Worm (Caenorhabditis elegans) whole organism, young adult: Measurements from ENCODE around the gene sav-1.

Experiments used
- F10E7.11 ChIP-seq: sonication (generic microtip); optimal IDR thresholded peaks from 2 replicates; lab custom pipeline; 2017; ENCODE audit warnings: mild to moderate bottlenecking, missing genetic modification characterization, moderate library complexity, missing compliant biosample characterization
- F22D6.2 ChIP-seq: sonication (generic microtip); optimal IDR thresholded peaks from 2 replicates; lab custom pipeline; 2016; ENCODE audit warnings: mild to moderate bottlenecking, missing genetic modification characterization, missing compliant biosample characterization
- F33H1.4 ChIP-seq: fragments of 200-800 bp; sonication (Bioruptor generic); IDR thresholded peaks from 2 replicates; pipeline ENCODE4 v1.3.6; 2022; ENCODE audit warnings: missing genetic modification reagents, missing genetic modification characterization, missing compliant biosample characterization
- F39B2.1 ChIP-seq: fragments of 200-800 bp; sonication (Bioruptor generic); IDR thresholded peaks from 2 replicates; pipeline ENCODE4 v1.3.6; 2022; ENCODE audit warnings: missing genetic modification reagents, missing genetic modification characterization, missing compliant biosample characterization
- F49E8.2 ChIP-seq: sonication (generic microtip); optimal IDR thresholded peaks from 3 replicates; lab custom pipeline; 2017; ENCODE audit warnings: missing genetic modification characterization, mild to moderate bottlenecking, missing compliant biosample characterization, antibody characterized with exemption, moderate library complexity; ENCODE audit not compliant: insufficient read depth
- F52B5.7 ChIP-seq: sonication (generic microtip); optimal IDR thresholded peaks from 2 replicates; lab custom pipeline; 2016; ENCODE audit warnings: mild to moderate bottlenecking, missing genetic modification characterization, missing compliant biosample characterization
- F55B11.4 ChIP-seq: sonication (generic microtip); optimal IDR thresholded peaks from 2 replicates; lab custom pipeline; 2016; ENCODE audit warnings: missing compliant biosample characterization, missing genetic modification characterization, borderline replicate concordance; ENCODE audit not compliant: insufficient read depth
- T07F8.4 ChIP-seq: sonication (generic microtip); optimal IDR thresholded peaks from 2 replicates; lab custom pipeline; 2016; ENCODE audit warnings: mild to moderate bottlenecking, missing genetic modification characterization, moderate library complexity, missing compliant biosample characterization
- T26A5.8 ChIP-seq: sonication (generic microtip); optimal IDR thresholded peaks from 2 replicates; lab custom pipeline; 2016; ENCODE audit warnings: missing genetic modification characterization, missing compliant biosample characterization
- Y79H2A.3 ChIP-seq: fragments of 200-800 bp; sonication (Bioruptor generic); conservative IDR thresholded peaks from 2 replicates; pipeline ENCODE4 v1.3.6; 2022; ENCODE audit warnings: missing genetic modification reagents, missing genetic modification characterization, missing compliant biosample characterization
- Y95B8A.8 ChIP-seq: fragments of 200-800 bp; sonication (Bioruptor generic); IDR thresholded peaks from 2 replicates; pipeline ENCODE4 v1.3.6; 2022; ENCODE audit warnings: missing genetic modification reagents, missing genetic modification characterization, missing compliant biosample characterization
- ZK185.1 ChIP-seq: sonication (generic microtip); optimal IDR thresholded peaks from 2 replicates; lab custom pipeline; 2016; ENCODE audit warnings: mild to moderate bottlenecking, missing genetic modification characterization, missing compliant biosample characterization; ENCODE audit not compliant: poor library complexity, severe bottlenecking
- attf-3 ChIP-seq: fragments of 200-800 bp; sonication (Bioruptor generic); conservative IDR thresholded peaks from 2 replicates; pipeline ENCODE4 v1.3.6; 2022; ENCODE audit warnings: missing genetic modification reagents, missing genetic modification characterization, missing compliant biosample characterization
- attf-5 ChIP-seq: fragments of 200-800 bp; sonication (Bioruptor generic); optimal IDR thresholded peaks from 2 replicates; lab custom pipeline; 2018; ENCODE audit warnings: mild to moderate bottlenecking, missing genetic modification characterization, missing compliant biosample characterization
- bed-1 ChIP-seq: fragments of 200-800 bp; sonication (Bioruptor generic); IDR thresholded peaks from 2 replicates; pipeline ENCODE4 v1.3.6; 2022; ENCODE audit warnings: missing genetic modification reagents, missing genetic modification characterization, missing compliant biosample characterization
- cebp-1 ChIP-seq, 2 experiments: fragments of 200-800 bp in 1 of 2; sonication (Bioruptor generic) in 1 of 2; sonication (generic microtip) in 1 of 2; IDR thresholded peaks in 1 of 2; optimal IDR thresholded peaks in 1 of 2; 2 replicates each; pipeline versions ENCODE4 v1.3.6 to Lab custom; 2017 to 2022; ENCODE audit warnings: missing compliant biosample characterization in 2 of 2, missing genetic modification characterization in 2 of 2, mild to moderate bottlenecking in 1 of 2, missing genetic modification reagents in 1 of 2, moderate library complexity in 1 of 2
- ceh-27 ChIP-seq: fragments of 200-800 bp; sonication (Bioruptor generic); optimal IDR thresholded peaks from 2 replicates; lab custom pipeline; 2018; ENCODE audit warnings: mild to moderate bottlenecking, missing genetic modification characterization, moderate library complexity, missing compliant biosample characterization
- ceh-58 ChIP-seq: fragments of 200-800 bp; sonication (Bioruptor generic); IDR thresholded peaks from 2 replicates; pipeline ENCODE4 v1.3.6; 2022; ENCODE audit warnings: missing genetic modification characterization, missing compliant biosample characterization
- dpff-1 ChIP-seq: sonication (generic microtip); optimal IDR thresholded peaks from 2 replicates; lab custom pipeline; 2017; ENCODE audit warnings: mild to moderate bottlenecking, missing genetic modification characterization, missing compliant biosample characterization
- dpl-1 ChIP-seq: fragments of 150-350 bp; optimal IDR thresholded peaks from 2 replicates; lab custom pipeline; 2014; ENCODE audit warnings: missing biosample characterization, missing genetic modification reagents, missing genetic modification characterization
- egl-44 ChIP-seq: fragments of 200-800 bp; sonication (Bioruptor generic); IDR thresholded peaks from 2 replicates; pipeline ENCODE4 v1.3.6; 2022; ENCODE audit warnings: missing genetic modification reagents, missing genetic modification characterization, missing compliant biosample characterization
- let-607 ChIP-seq, 2 experiments: fragments of 200-800 bp in 1 of 2; sonication (Bioruptor generic) in 1 of 2; sonication (generic microtip) in 1 of 2; optimal IDR thresholded peaks; 2 replicates each; lab custom pipeline; 2016 to 2018; ENCODE audit warnings: mild to moderate bottlenecking in 2 of 2, missing compliant biosample characterization in 2 of 2, missing genetic modification characterization in 2 of 2, moderate library complexity in 2 of 2, missing genotype in 1 of 2
- lin-35 ChIP-seq, 3 experiments: fragments of 150-350 bp in 2 of 3; sonication (generic microtip) in 1 of 3; optimal IDR thresholded peaks; 2 replicates each; lab custom pipeline; 2014 to 2018; ENCODE audit warnings: missing biosample characterization in 3 of 3, missing genetic modification characterization in 3 of 3, missing genetic modification reagents in 3 of 3
- lsy-27 ChIP-seq: sonication (generic microtip); optimal IDR thresholded peaks from 2 replicates; lab custom pipeline; 2017; ENCODE audit warnings: missing genetic modification characterization, mild to moderate bottlenecking, missing compliant biosample characterization, antibody characterized with exemption, missing genotype, borderline replicate concordance; ENCODE audit not compliant: insufficient read depth
- madf-3 ChIP-seq: fragments of 200-800 bp; sonication (Bioruptor generic); IDR thresholded peaks from 2 replicates; pipeline ENCODE4 v1.3.6; 2022; ENCODE audit warnings: missing genetic modification reagents, missing genetic modification characterization, missing compliant biosample characterization
- madf-8 ChIP-seq: fragments of 200-800 bp; sonication (Bioruptor generic); conservative IDR thresholded peaks from 2 replicates; pipeline ENCODE4 v1.3.6; 2022; ENCODE audit warnings: missing genetic modification reagents, missing genetic modification characterization, missing compliant biosample characterization
- mxl-1 ChIP-seq: sonication (generic microtip); optimal IDR thresholded peaks from 2 replicates; lab custom pipeline; 2016; ENCODE audit warnings: missing genetic modification characterization, missing compliant biosample characterization
- nfya-2 ChIP-seq: fragments of 200-800 bp; sonication (Bioruptor generic); IDR thresholded peaks from 2 replicates; pipeline ENCODE4 v1.3.6; 2022; ENCODE audit warnings: missing genetic modification reagents, missing genetic modification characterization, missing compliant biosample characterization
- nhr-179 ChIP-seq: sonication (generic microtip); optimal IDR thresholded peaks from 2 replicates; lab custom pipeline; 2016; ENCODE audit warnings: mild to moderate bottlenecking, missing genetic modification characterization, missing compliant biosample characterization
- nhr-80 ChIP-seq: sonication (generic microtip); optimal IDR thresholded peaks from 2 replicates; lab custom pipeline; 2016; ENCODE audit warnings: missing genetic modification characterization, missing compliant biosample characterization
- repo-1 ChIP-seq: sonication (generic microtip); optimal IDR thresholded peaks from 2 replicates; lab custom pipeline; 2017; ENCODE audit warnings: mild to moderate bottlenecking, missing genetic modification characterization, missing compliant biosample characterization
- sea-2 ChIP-seq: fragments of 200-800 bp; sonication (Bioruptor generic); IDR thresholded peaks from 2 replicates; pipeline ENCODE4 v1.3.6; 2022; ENCODE audit warnings: missing genetic modification characterization, missing compliant biosample characterization
- snpc-1.1 ChIP-seq: sonication (generic microtip); optimal IDR thresholded peaks from 2 replicates; lab custom pipeline; 2017; ENCODE audit warnings: missing genetic modification characterization, mild to moderate bottlenecking, missing compliant biosample characterization, antibody characterized with exemption, moderate library complexity, missing genotype, missing genetic modification reagents; ENCODE audit not compliant: insufficient read depth
- tbp1 ChIP-seq: fragments of 200-800 bp; sonication (Bioruptor generic); optimal IDR thresholded peaks from 2 replicates; lab custom pipeline; 2018; ENCODE audit warnings: mild to moderate bottlenecking, missing genetic modification characterization, missing compliant biosample characterization
- tbx-9 ChIP-seq: sonication (generic microtip); optimal IDR thresholded peaks from 2 replicates; lab custom pipeline; 2016; ENCODE audit warnings: borderline replicate concordance, missing genetic modification characterization, inconsistent platforms, missing compliant biosample characterization
- ztf-18 ChIP-seq: sonication (generic microtip); optimal IDR thresholded peaks from 2 replicates; lab custom pipeline; 2016; ENCODE audit warnings: missing genotype, mild to moderate bottlenecking, missing genetic modification characterization, missing compliant biosample characterization
- ztf-28 ChIP-seq: fragments of 200-800 bp; sonication (Bioruptor generic); IDR thresholded peaks from 2 replicates; pipeline ENCODE4 v1.3.6; 2022; ENCODE audit warnings: missing genetic modification reagents, missing genetic modification characterization, missing compliant biosample characterization

The sav-1 gene

DNA sequence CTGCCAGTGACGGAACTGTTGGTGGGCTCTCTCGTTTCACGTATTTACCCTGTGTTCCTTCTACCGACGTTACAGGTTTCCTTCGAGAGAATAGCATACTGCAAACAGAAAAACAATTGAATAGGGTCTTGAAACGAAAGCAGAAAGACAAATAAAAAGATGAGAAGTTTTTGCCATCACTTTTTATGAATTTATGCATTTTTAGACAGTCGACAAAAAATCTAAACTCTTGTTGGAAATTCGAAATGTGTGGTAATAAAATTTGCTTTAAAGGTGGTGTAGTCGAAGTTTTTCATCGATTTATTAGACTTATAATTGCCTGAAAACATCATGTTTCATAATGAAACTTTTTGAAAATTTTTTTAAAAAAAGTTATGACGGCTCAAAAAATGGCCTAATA, at the start of gene sav-1:
TSS of gene sav-1 (minus strand) at position 101 of the 400 bp plus-strand sequence.
- TF ChIP-seq bed-1 (GFP tag; lab: Robert Waterston, UW) (no peak), ztf-28 (no peak), ceh-27 (no peak), lin-35 (GFP tag; optimal IDR thresholded peaks at IDR 0.05; lab: Kevin White, UChicago) (no peak), F10E7.11 (tag; lab: Kevin White, UChicago) (no peak), F22D6.2 (tag; lab: Kevin White, UChicago) (no peak), egl-44 (no peak), attf-3 (GFP tag; lab: Robert Waterston, UW) (no peak), T07F8.4 (no peak), madf-8 (GFP tag; lab: Robert Waterston, UW) (no peak), tbp1 (GFP tag; lab: Kevin White, UChicago) (no peak), F52B5.7 (no peak), madf-3 (GFP tag; lab: Robert Waterston, UW) (no peak), attf-5 (GFP tag; lab: Kevin White, UChicago) (no peak), tbx-9 (no peak), nfya-2 (GFP tag; lab: Robert Waterston, UW) (no peak), repo-1 (tag; lab: Kevin White, UChicago) (no peak), T26A5.8 (tag; lab: Kevin White, UChicago) (no peak), mxl-1 (tag; lab: Kevin White, UChicago) (no peak), sea-2 (GFP tag; lab: Robert Waterston, UW) (no peak)

DNA sequence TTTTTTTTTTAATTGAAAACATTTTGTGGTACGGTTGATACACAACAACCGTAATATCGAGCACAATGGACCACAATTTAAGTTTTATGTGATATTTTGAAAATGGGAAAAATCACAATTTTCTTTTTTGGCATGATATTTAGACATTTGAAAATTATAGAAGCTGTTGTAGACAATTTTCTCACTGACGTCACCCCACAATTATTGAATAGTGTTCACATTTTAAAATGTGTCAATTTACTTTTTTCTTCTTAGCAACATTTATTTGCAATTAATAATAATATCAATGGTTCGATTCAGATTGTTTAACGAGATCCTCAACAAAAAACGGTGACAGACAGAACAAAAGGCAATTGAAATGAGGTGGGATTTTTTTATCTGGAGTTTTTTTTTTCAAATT, 48.4 kb upstream of the sav-1 start, which contains the start of gene T01B6.1:
TSS of gene T01B6.1 (plus strand) at position 301 of the 400 bp plus-strand sequence.
- TF ChIP-seq Y79H2A.3 (no peak), F55B11.4 (tag; lab: Kevin White, UChicago) (no peak), dpff-1 (tag; lab: Kevin White, UChicago) (no peak), nhr-179 (tag; lab: Kevin White, UChicago) (no peak), F33H1.4 (GFP tag; lab: Robert Waterston, UW) (no peak), cebp-1 (GFP tag; IDR thresholded peaks at IDR 0.05; lab: Robert Waterston, UW) (no peak), cebp-1 (tag; optimal IDR thresholded peaks at IDR 0.05; lab: Kevin White, UChicago) (no peak), snpc-1.1 (no peak), let-607 (tag; optimal IDR thresholded peaks at IDR 0.05; lab: Kevin White, UChicago) (no peak), lsy-27 (tag; lab: Kevin White, UChicago) (no peak), ceh-58 (GFP tag; lab: Robert Waterston, UW) (no peak), ZK185.1 (tag; lab: Kevin White, UChicago) (no peak), dpl-1 (GFP tag; lab: Kevin White, UChicago) (no peak), ztf-18 (no peak), Y95B8A.8 (GFP tag; lab: Robert Waterston, UW) (no peak), nhr-80 (no peak), F49E8.2 (no peak), F39B2.1 (GFP tag; lab: Robert Waterston, UW) (no peak)
